Worm (Caenorhabditis elegans) whole organism, young adult: Measurements from ENCODE around the gene eef-1A.2.
A peak's percentile ranks its signal among the peaks of the same experiment; 100 is the strongest.

Source experiments
- F22D6.2 ChIP-seq: sonication (generic microtip); optimal IDR thresholded peaks from 2 replicates; lab custom pipeline; 2016; ENCODE audit warnings: mild to moderate bottlenecking, missing genetic modification characterization, missing compliant biosample characterization
- F39B2.1 ChIP-seq: fragments of 200-800 bp; sonication (Bioruptor generic); IDR thresholded peaks from 2 replicates; pipeline ENCODE4 v1.3.6; 2022; ENCODE audit warnings: missing genetic modification reagents, missing genetic modification characterization, missing compliant biosample characterization
- F52B5.7 ChIP-seq: sonication (generic microtip); optimal IDR thresholded peaks from 2 replicates; lab custom pipeline; 2016; ENCODE audit warnings: mild to moderate bottlenecking, missing genetic modification characterization, missing compliant biosample characterization
- K11D2.4 ChIP-seq: fragments of 200-800 bp; sonication (Bioruptor generic); IDR thresholded peaks from 2 replicates; pipeline ENCODE4 v1.3.6; 2022; ENCODE audit warnings: missing genetic modification reagents, missing genetic modification characterization, missing compliant biosample characterization
- K12H6.12 ChIP-seq: fragments of 200-800 bp; sonication (Bioruptor generic); optimal IDR thresholded peaks from 2 replicates; lab custom pipeline; 2018; ENCODE audit warnings: mild to moderate bottlenecking, missing genetic modification characterization, missing compliant biosample characterization
- aptf-2 ChIP-seq: fragments of 200-800 bp; sonication (Bioruptor generic); conservative IDR thresholded peaks from 2 replicates; pipeline ENCODE4 v1.3.6; 2022; ENCODE audit warnings: missing genetic modification reagents, missing genetic modification characterization, missing compliant biosample characterization
- attf-5 ChIP-seq: fragments of 200-800 bp; sonication (Bioruptor generic); optimal IDR thresholded peaks from 2 replicates; lab custom pipeline; 2018; ENCODE audit warnings: mild to moderate bottlenecking, missing genetic modification characterization, missing compliant biosample characterization
- cebp-1 ChIP-seq, 2 experiments: fragments of 200-800 bp in 1 of 2; sonication (Bioruptor generic) in 1 of 2; sonication (generic microtip) in 1 of 2; IDR thresholded peaks in 1 of 2; optimal IDR thresholded peaks in 1 of 2; 2 replicates each; pipeline versions ENCODE4 v1.3.6 to Lab custom; 2017 to 2022; ENCODE audit warnings: missing compliant biosample characterization in 2 of 2, missing genetic modification characterization in 2 of 2, mild to moderate bottlenecking in 1 of 2, missing genetic modification reagents in 1 of 2, moderate library complexity in 1 of 2
- ceh-27 ChIP-seq: fragments of 200-800 bp; sonication (Bioruptor generic); optimal IDR thresholded peaks from 2 replicates; lab custom pipeline; 2018; ENCODE audit warnings: mild to moderate bottlenecking, missing genetic modification characterization, moderate library complexity, missing compliant biosample characterization
- ceh-40 ChIP-seq: fragments of 200-800 bp; sonication (Bioruptor generic); IDR thresholded peaks from 2 replicates; pipeline ENCODE4 v1.3.6; 2022; ENCODE audit warnings: missing genetic modification characterization, missing compliant biosample characterization
- ceh-58 ChIP-seq: fragments of 200-800 bp; sonication (Bioruptor generic); IDR thresholded peaks from 2 replicates; pipeline ENCODE4 v1.3.6; 2022; ENCODE audit warnings: missing genetic modification characterization, missing compliant biosample characterization
- chd-7 ChIP-seq: sonication (generic microtip); optimal IDR thresholded peaks from 2 replicates; lab custom pipeline; 2016; ENCODE audit warnings: mild to moderate bottlenecking, missing genetic modification characterization, moderate library complexity, missing compliant biosample characterization
- die-1 ChIP-seq: sonication (generic microtip); optimal IDR thresholded peaks from 2 replicates; lab custom pipeline; 2016; ENCODE audit warnings: missing genotype, mild to moderate bottlenecking, missing genetic modification characterization, missing compliant biosample characterization
- dpl-1 ChIP-seq: fragments of 150-350 bp; optimal IDR thresholded peaks from 2 replicates; lab custom pipeline; 2014; ENCODE audit warnings: missing biosample characterization, missing genetic modification reagents, missing genetic modification characterization
- hmg-1.2 ChIP-seq: fragments of 200-800 bp; sonication (Bioruptor generic); IDR thresholded peaks from 2 replicates; pipeline ENCODE4 v1.3.6; 2022; ENCODE audit warnings: missing genetic modification reagents, missing genetic modification characterization, missing compliant biosample characterization
- let-526 ChIP-seq: fragments of 200-800 bp; sonication (Bioruptor generic); IDR thresholded peaks from 2 replicates; pipeline ENCODE4 v1.3.6; 2022; ENCODE audit warnings: missing genetic modification reagents, missing genetic modification characterization, missing compliant biosample characterization
- let-607 ChIP-seq, 2 experiments: fragments of 200-800 bp in 1 of 2; sonication (Bioruptor generic) in 1 of 2; sonication (generic microtip) in 1 of 2; optimal IDR thresholded peaks; 2 replicates each; lab custom pipeline; 2016 to 2018; ENCODE audit warnings: mild to moderate bottlenecking in 2 of 2, missing compliant biosample characterization in 2 of 2, missing genetic modification characterization in 2 of 2, moderate library complexity in 2 of 2, missing genotype in 1 of 2
- lin-40 ChIP-seq: sonication (generic microtip); optimal IDR thresholded peaks from 2 replicates; lab custom pipeline; 2016; ENCODE audit warnings: missing genetic modification characterization, mild to moderate bottlenecking, missing compliant biosample characterization, missing genotype, missing genetic modification reagents
- lsl-1 ChIP-seq: fragments of 200-800 bp; sonication (Bioruptor generic); optimal IDR thresholded peaks from 2 replicates; lab custom pipeline; 2018; ENCODE audit warnings: mild to moderate bottlenecking, missing genetic modification characterization, moderate library complexity, missing compliant biosample characterization
- mcd-1 ChIP-seq: fragments of 200-800 bp; sonication (Bioruptor generic); IDR thresholded peaks from 2 replicates; pipeline ENCODE4 v1.3.6; 2022; ENCODE audit warnings: missing genetic modification reagents, missing genetic modification characterization, missing compliant biosample characterization
- nhr-80 ChIP-seq: sonication (generic microtip); optimal IDR thresholded peaks from 2 replicates; lab custom pipeline; 2016; ENCODE audit warnings: missing genetic modification characterization, missing compliant biosample characterization
- pha-4 ChIP-seq: fragments of 150-350 bp; sonication (generic microtip); optimal IDR thresholded peaks from 2 replicates; lab custom pipeline; 2014; ENCODE audit warnings: missing biosample characterization, missing genetic modification reagents, missing genetic modification characterization
- snpc-3.4 ChIP-seq: sonication (generic microtip); optimal IDR thresholded peaks from 2 replicates; lab custom pipeline; 2017; ENCODE audit warnings: missing genetic modification characterization, mild to moderate bottlenecking, missing compliant biosample characterization, antibody characterized with exemption, moderate library complexity, missing genotype, missing genetic modification reagents
- somi-1 ChIP-seq: fragments of 200-800 bp; sonication (Bioruptor generic); optimal IDR thresholded peaks from 2 replicates; lab custom pipeline; 2018; ENCODE audit warnings: mild to moderate bottlenecking, missing genetic modification characterization, missing compliant biosample characterization
- unc-130 ChIP-seq: sonication (generic microtip); optimal IDR thresholded peaks from 2 replicates; lab custom pipeline; 2016; ENCODE audit warnings: missing genetic modification reagents, missing genetic modification characterization, missing compliant biosample characterization
- unc-62 ChIP-seq: fragments of 150-350 bp; optimal IDR thresholded peaks from 2 replicates; lab custom pipeline; 2014; ENCODE audit warnings: missing biosample characterization, missing genetic modification reagents, missing genetic modification characterization
- ztf-18 ChIP-seq: sonication (generic microtip); optimal IDR thresholded peaks from 2 replicates; lab custom pipeline; 2016; ENCODE audit warnings: missing genotype, mild to moderate bottlenecking, missing genetic modification characterization, missing compliant biosample characterization
- ztf-26 ChIP-seq: sonication (generic microtip); optimal IDR thresholded peaks from 2 replicates; lab custom pipeline; 2017; ENCODE audit warnings: missing genetic modification characterization, missing compliant biosample characterization
- ztf-6 ChIP-seq: fragments of 200-800 bp; sonication (Bioruptor generic); IDR thresholded peaks from 2 replicates; pipeline ENCODE4 v1.3.6; 2022; ENCODE audit warnings: missing genetic modification reagents, missing genetic modification characterization, missing compliant biosample characterization

The eef-1A.2 gene

ce11 chrX:7799680-7800079 is 23.8 kb upstream of the eef-1A.2 start, which contains the start of gene gpx-7:
Gene gpx-7 (minus strand): TSS chrX:7799780.
- TF ChIP-seq ztf-6 (no peak), nhr-80 (tag; lab: Kevin White, UChicago) (peak; percentile 34)

- TF ChIP-seq K12H6.12 (tag; lab: Kevin White, UChicago) (no peak), nhr-80 (tag; lab: Kevin White, UChicago) (peak; percentile 15)
These were observed 23.1 kb upstream of the eef-1A.2 start for ce11 chrX:7800370-7800769.

ce11 chrX:7808388-7808787 is 15.1 kb upstream of the eef-1A.2 start:
- TF ChIP-seq lsl-1 (no peak), snpc-3.4 (tag; lab: Kevin White, UChicago) (no peak), K11D2.4 (GFP tag; lab: Robert Waterston, UW) (no peak), dpl-1 (GFP tag; lab: Kevin White, UChicago) (no peak), ceh-40 (GFP tag; lab: Robert Waterston, UW) (no peak), mcd-1 (GFP tag; lab: Robert Waterston, UW) (no peak), unc-130 (GFP tag; lab: Kevin White, UChicago) (no peak), ztf-18 (tag; lab: Kevin White, UChicago) (no peak), aptf-2 (GFP tag; lab: Robert Waterston, UW) (no peak), unc-62 (GFP tag; lab: Kevin White, UChicago) (no peak), pha-4 (tag; lab: Kevin White, UChicago) (no peak), die-1 (tag; lab: Kevin White, UChicago) (no peak), ceh-58 (GFP tag; lab: Robert Waterston, UW) (no peak), ceh-27 (GFP tag; lab: Kevin White, UChicago) (no peak), chd-7 (tag; lab: Kevin White, UChicago) (no peak), let-607 (tag; optimal IDR thresholded peaks at IDR 0.05; lab: Kevin White, UChicago) (no peak), F39B2.1 (GFP tag; lab: Robert Waterston, UW) (no peak)

- TF ChIP-seq attf-5 (peak; percentile 48), cebp-1 (GFP tag; IDR thresholded peaks at IDR 0.05; lab: Robert Waterston, UW) (no peak; the same call in 1 of the 2 replicates), cebp-1 (tag; optimal IDR thresholded peaks at IDR 0.05; lab: Kevin White, UChicago) (peak; percentile 87), hmg-1.2 (peak; percentile 15; the same call in 1 of the 2 replicates), lin-40 (tag; lab: Kevin White, UChicago) (peak; percentile 8), K12H6.12 (tag; lab: Kevin White, UChicago) (peak; percentile 10), ztf-26 (peak; percentile 3), F22D6.2 (tag; lab: Kevin White, UChicago) (no peak), nhr-80 (tag; lab: Kevin White, UChicago) (peak; percentile 33), somi-1 (GFP tag; lab: Kevin White, UChicago) (peak; percentile 4), let-526 (0 out of 2 replicates have a peak, but pooled peaks have one; percentile 32), F52B5.7 (no peak), die-1 (tag; lab: Kevin White, UChicago) (no peak)
These were observed 13.9 kb upstream of the eef-1A.2 start for ce11 chrX:7809352-7810196.

ce11 chrX:7810991-7811390 is 12.5 kb upstream of the eef-1A.2 start:
- no peak for TF ChIP-seq F52B5.7
